Worm (Caenorhabditis elegans): Measurements from ENCODE around the gene K09E9.7.

DNA sequence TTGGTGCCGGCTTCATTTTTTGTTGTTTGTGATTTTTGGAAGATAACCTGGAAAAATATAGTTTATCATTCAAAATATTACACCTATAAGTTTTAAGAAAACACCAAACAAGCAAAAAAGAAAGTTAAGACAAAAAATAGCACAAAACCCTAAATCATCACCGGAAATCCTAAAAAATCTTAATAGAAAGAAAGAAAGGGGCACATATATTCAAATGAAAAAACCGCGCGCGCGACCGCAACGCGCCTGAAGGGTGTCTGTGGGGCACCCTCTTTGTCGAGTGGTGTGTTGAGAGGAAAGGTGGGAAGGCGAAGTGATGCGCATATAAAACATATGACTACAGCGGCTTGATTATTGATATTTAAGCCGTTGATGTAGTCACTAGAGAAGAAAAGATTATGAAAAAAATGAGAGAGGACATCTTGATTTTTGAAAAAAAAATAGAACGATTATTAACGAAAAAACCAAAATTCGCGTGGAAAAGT is 26.9 kb upstream of the K09E9.7 start, which contains the start of gene K09E9.3:
- no peak for TF ChIP-seq pag-3 (tag; optimal IDR thresholded peaks at IDR 0.05; ENCODE audit: borderline replicate concordance)
- no peak for TF ChIP-seq hlh-6 (tag; optimal IDR thresholded peaks at IDR 0.05)
- no peak for TF ChIP-seq C38D4.7 (GFP tag; optimal IDR thresholded peaks at IDR 0.05)
- TF ChIP-seq pha-4 (tag; optimal IDR thresholded peaks at IDR 0.05): no peak
- TF ChIP-seq nhr-11 (tag; optimal IDR thresholded peaks at IDR 0.05): no peak
- no peak for TF ChIP-seq elt-4 (tag; optimal IDR thresholded peaks at IDR 0.05)
- TF ChIP-seq ceh-14 (tag; optimal IDR thresholded peaks at IDR 0.05): no peak

Data from whole organism, late embryonic.